Fruit fly (Drosophila melanogaster) S2 (cell line): ENCODE measurements around the gene VhaM9.7-a.
A peak's percentile ranks its signal among the peaks of the same experiment; 100 is the strongest.

ENCODE experiments used
- CG8478 ChIP-seq: fragments of >200 bp; optimal IDR thresholded peaks from 2 replicates; lab custom pipeline; 2018
- CTCF ChIP-seq, 2 experiments: fragments of >200 bp; optimal IDR thresholded peaks; 2 replicates each; lab custom pipeline; 2018

VhaM9.7-a gene

DNA sequence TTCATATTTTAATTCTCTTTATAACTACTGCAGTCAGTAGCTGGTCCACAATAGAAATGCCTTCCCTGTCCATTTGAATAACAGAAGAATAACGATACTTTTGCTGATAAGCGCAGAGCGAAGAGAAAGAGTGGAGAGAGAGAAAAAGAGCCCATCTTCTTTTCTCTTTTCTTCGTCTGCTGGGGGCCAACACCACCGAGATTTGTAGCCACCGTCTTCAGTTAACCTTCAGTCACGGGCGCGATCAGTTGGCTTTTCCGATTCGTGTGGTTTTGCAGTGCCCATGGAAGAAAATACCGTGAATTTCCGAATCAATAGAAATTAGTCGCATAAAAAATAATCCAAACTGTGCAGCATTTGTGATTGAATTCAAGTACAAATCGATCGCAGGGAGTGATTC lies 997 bp downstream of the VhaM9.7-a start, which contains the start of gene CG1273:
Gene CG1273 (plus strand): TSS at position 218 of the 400 bp plus-strand sequence.
- no peak for TF ChIP-seq CG8478 (lab: Kevin White, UChicago)
- no peak for TF ChIP-seq CTCF (optimal IDR thresholded peaks at IDR 0.05; lab: Kevin White, UChicago)

DNA sequence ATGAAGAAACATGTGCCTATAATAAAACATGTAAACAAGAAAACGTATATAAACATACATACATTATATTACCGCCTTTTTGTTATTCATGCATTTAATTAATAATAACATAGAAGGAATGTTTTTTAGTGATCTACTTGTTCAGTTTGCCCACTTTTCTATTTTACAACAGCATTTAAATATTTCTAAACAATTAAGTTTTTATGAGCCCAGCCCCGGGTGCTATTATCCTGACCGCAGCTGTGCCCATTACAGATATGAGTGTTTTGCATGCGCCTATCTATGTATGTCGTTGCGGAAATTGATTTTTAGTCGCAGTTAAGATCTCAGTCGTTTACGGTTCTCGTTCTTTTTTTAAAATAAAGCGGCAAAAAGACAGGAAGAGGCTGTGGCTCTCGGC lies 2.5 kb downstream of the VhaM9.7-a start:
- TF ChIP-seq CG8478 (lab: Kevin White, UChicago) (no peak), CTCF (optimal IDR thresholded peaks at IDR 0.05; lab: Kevin White, UChicago) (no peak)

DNA sequence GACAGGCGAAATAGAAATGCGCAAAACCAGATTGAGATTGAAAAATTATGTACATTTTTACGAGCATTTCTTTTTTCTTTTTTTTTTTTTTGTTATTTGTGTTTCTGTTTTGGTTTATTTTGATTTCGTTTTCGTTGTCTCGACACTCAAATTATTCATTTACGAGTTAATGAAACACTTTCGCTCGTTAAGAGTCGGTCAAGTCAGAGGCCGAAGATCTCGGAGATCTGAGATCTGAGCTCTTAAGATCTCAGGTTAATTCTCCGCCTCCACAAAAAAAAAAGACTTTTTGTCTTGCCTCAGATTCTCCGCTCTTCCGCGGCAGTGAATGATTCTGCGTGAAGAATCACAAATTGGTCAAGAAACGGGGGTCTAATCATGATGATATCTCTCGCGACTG lies 3.3 kb downstream of the VhaM9.7-a start:
- TF ChIP-seq CTCF (optimal IDR thresholded peaks at IDR 0.05; lab: Kevin White, UChicago) (no peak), CG8478 (lab: Kevin White, UChicago) (no peak)

DNA sequence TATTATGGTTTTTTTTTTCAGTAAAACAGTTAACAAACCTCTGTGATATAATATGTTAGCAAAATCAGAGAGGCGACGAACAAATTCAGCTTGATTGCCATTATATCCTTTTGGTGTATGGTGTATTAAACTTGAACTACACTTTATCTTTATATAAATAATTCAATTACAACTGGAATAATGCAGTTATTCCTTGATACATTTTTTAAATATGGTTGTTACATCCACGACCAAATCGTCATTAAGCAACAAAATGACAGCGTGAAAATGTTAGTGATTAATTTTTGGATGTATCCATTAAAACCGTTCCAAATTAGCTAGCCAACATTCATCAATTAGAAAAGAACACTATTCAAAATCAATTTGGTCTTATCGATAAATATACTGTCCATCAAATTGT lies 4.9 kb downstream of the VhaM9.7-a start, which contains the start of gene CG33764:
Gene CG33764 (minus strand): TSS at position 101 of the 400 bp plus-strand sequence.
- TF ChIP-seq CTCF (optimal IDR thresholded peaks at IDR 0.05; lab: Kevin White, UChicago) = no peak
- TF ChIP-seq CG8478 (lab: Kevin White, UChicago) = no peak

DNA sequence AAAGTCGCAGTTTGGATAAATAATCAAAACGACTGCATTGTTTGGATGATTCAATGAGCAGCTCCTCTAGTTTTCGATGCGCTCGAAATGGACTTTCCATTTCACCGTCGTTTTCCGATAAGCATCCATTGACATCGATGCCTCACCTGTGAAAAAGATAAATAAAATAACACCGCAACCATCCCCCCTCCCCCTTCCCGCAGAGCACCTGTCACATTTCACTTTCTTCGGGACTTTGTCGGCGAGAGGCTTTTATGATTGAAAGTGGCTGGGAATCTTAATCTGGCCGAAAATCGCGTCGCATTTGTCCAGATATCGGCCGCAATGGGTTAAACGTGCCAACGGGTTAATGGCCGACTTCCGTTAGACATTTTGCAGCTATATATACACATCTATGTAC lies 6.7 kb downstream of the VhaM9.7-a start:
- no peak for TF ChIP-seq CTCF (optimal IDR thresholded peaks at IDR 0.05; lab: Kevin White, UChicago)
- no peak for TF ChIP-seq CG8478 (lab: Kevin White, UChicago)

DNA sequence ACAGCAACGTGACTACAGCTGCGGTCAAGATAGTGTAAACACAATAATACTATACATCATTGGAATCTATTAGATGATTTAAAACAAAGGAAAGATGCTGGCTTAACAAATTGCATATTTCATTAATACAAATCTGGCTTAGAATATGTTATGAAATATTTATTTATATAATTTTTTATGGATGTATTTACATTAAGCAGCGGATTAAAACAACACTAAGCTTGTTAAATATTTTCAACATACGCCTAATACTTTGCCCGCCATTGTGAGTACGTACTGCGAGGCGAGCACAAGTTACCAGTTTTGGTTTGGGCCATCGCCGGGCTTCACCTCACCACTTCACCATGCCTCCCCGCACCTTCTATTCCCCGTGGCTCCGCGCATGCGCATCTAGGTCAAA lies 7.4 kb downstream of the VhaM9.7-a start:
- TF ChIP-seq CTCF (optimal IDR thresholded peaks at IDR 0.05; lab: Kevin White, UChicago) (no peak), CG8478 (lab: Kevin White, UChicago) (no peak)

DNA sequence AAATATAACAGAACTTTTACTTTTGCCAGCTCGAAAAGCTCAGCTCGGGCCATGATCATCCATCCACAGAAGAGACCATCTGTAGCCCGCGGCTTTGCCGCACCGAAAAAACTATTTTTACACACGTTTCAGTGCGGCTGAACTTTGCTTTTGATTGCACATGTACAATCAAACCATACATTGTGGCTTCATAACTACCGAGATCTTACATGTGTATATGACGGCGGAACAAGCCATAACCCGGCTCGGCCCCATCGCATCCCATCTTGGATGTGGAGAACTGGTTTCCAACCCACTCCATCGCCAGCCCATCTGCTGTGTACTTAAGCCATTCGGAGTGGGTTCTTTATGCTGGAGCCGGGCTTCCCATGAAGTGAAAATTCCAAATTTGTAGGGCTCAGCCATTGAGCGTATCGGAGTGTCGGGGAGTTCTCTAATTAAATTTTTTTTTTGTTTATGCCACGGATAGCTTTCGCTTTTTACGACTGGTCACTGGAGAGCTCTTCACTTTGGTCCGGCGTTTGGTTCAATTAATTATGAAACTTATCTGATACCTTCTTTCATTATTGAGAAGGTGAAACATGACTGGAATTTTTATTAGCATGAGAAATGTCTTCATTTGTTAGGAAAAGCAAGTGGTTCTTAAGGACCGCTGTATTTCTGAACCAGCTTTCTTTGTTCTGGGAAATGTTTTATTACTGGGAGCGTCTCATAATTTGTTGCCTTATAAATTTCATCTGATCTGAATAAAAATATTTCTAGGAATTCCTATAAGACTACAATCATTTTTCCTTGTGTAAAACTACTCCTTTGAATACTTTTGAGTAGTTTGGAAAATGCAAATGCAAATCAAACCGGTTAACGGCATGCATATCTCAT lies 8.7 kb downstream of the VhaM9.7-a start:
- TF ChIP-seq CTCF (optimal IDR thresholded peaks at IDR 0.05; lab: Kevin White, UChicago) (no peak), CG8478 (lab: Kevin White, UChicago) (no peak)

DNA sequence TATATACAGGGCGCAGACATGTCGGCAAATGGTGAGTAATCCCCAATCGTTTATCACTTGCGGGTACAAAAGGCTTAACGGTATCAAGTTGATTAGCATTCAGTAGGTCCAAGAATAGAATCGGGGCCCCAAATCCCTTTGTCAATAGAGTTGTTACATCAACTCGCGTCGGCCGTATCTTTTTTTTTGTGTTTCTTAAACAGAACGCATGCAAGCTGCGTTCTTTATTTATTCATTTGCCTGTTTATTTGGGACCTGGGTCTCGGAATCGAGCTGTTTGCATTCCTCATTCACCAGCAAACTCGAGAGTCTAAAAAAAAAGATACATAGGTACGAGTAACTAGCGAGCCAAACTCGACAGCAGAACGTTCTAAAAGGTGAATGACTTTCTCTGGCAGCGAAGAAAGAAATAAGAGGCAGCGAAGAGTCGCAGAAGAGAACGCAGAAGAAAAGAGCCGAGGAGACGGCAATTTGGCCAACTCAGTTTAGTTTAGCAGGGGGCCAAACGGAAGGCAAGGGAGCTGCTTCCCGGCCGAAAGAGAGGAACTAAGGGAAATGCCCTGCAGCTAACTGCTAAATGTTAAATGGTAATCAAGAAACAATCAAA lies 9.8 kb downstream of the VhaM9.7-a start:
- TF ChIP-seq CG8478 (lab: Kevin White, UChicago) (no peak), CTCF (optimal IDR thresholded peaks at IDR 0.05; lab: Kevin White, UChicago) (no peak)

DNA sequence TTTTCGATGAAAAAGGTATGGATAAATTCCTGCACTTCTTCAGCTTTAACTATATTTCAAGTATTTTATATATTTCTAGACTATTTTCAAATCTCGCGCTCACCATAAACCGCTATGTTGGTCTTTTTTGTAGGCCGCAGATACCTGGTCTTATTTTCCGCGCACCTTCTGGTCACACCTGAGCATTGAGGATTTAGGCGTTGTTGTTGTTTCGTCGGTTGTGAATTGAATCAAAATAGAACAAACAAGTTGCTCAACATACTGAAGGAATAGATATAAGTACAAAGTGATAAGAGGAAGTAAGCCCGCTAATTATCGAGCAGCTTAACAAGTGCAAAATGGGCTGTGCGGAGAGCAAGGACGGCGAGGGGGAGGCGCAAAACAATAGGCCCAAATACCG lies 15.3 kb downstream of the VhaM9.7-a start, which contains the start of gene Ctl1:
Gene Ctl1 (plus strand): TSS at position 167 of the 400 bp plus-strand sequence.
- no peak for TF ChIP-seq CG8478 (lab: Kevin White, UChicago)
- TF ChIP-seq CTCF (optimal IDR thresholded peaks at IDR 0.05; lab: Kevin White, UChicago) = no peak

DNA sequence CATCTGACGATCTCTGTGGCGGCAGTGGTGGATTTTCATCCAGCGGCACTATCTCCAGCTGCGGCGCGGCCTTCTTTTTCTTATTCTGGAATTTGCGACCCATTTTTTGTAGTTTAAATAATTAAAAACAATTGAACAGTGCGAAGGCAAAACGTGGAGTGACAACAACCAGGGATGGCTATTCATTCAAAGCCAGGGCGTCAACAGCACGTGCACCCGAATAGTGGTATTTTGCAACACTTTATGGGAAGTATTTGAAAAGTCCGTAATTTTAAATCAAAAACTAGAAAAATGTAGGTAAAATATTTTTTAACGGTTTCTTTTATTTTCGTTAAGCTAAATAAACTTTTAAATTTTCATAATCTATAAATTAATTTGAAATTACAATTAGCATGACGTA lies 20.1 kb downstream of the VhaM9.7-a start, which contains the start of gene CG11583:
Gene CG11583 (minus strand): TSS at position 191 of the 400 bp plus-strand sequence.
- TF ChIP-seq CG8478 (lab: Kevin White, UChicago) (no peak), CTCF (optimal IDR thresholded peaks at IDR 0.05; lab: Kevin White, UChicago) (peak in 1 of 2 experiments; percentile 33)

DNA sequence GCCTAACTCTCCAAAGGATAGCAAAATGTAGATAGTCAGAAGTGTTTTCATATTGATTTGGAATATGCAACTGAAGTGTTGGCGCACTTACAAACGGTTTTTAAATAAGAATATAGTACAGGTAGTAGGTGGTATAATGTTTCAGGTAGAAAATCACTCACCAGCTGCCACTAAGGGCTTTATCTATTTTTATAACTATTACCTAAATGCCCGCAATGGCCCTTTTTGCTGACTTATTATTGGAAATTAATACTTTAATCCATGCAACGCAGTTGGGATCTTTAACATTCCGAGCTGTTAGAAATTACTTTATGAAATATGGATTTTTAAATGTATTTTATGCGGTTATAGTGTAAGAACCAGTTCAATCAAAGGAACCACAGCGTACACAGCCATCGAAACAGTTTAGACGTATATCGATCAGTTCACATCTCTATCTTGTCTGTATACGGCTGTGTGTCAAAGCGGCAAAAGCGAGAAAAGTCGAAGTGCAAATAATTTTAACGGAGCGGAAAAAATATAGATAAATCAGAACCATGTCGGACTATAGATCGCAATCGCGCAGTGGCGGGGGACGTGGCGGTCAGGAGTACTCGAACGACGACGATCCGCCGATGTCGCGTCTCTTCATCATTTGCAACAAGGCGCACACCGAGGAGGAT lies 21.1 kb downstream of the VhaM9.7-a start, which contains the start of the genes srw and CG1316:
Gene srw (minus strand): TSS at position 51 of the 662 bp plus-strand sequence.
Gene CG1316 (plus strand): TSS at position 424 of the 662 bp plus-strand sequence.
- TF ChIP-seq CTCF (optimal IDR thresholded peaks at IDR 0.05; lab: Kevin White, UChicago) = peak in 1 of 2 experiments; percentile 12
- TF ChIP-seq CG8478 (lab: Kevin White, UChicago) = no peak

DNA sequence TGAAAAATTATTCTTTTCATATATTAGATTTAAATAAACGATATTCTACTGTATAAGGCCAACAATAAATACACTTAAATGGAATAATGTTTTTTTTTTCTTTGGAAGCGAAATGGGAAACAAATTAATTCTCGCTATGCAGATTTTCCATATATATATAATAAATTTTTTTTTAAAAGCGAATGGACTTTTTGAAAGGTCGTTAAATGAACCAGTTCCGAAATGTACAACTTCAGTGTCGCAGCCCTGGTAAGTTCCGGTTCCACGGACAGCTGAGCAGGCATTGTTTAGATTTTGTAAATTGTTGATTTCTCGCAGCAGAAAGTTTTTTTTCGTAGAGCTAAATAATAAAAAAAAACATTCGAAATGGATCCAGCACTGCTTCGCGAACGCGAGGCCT lies 24.3 kb downstream of the VhaM9.7-a start, which contains the start of gene TfIIEbeta:
Gene TfIIEbeta (plus strand): TSS at position 255 of the 400 bp plus-strand sequence.
- TF ChIP-seq CTCF (optimal IDR thresholded peaks at IDR 0.05; lab: Kevin White, UChicago) (no peak), CG8478 (lab: Kevin White, UChicago) (no peak)

DNA sequence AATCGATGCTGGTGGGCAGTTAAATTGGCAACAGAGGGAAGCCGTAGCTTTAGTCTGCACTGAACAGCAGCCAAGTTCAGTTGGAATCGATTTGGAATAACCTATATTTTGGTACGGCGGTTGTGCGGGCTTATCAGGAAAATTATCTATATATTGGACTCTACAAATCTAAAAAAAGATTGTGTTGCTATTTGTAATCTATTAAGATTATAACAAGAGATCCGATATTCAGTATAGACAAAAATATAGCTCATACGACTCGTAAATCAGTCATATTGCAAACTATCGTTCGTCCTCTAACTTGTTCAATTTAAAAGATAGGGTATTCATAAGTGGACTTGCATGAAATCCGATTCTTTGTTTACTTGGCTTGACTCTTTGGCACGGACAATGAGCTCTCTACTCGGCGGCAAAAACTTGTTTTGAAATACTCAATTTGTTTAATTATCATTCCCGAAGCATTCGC lies 26.1 kb downstream of the VhaM9.7-a start, which contains the start of gene Hexo1:
Gene Hexo1 (plus strand): TSS at position 51 of the 466 bp plus-strand sequence.
- TF ChIP-seq CTCF (optimal IDR thresholded peaks at IDR 0.05; lab: Kevin White, UChicago) = no peak
- TF ChIP-seq CG8478 (lab: Kevin White, UChicago) = no peak

DNA sequence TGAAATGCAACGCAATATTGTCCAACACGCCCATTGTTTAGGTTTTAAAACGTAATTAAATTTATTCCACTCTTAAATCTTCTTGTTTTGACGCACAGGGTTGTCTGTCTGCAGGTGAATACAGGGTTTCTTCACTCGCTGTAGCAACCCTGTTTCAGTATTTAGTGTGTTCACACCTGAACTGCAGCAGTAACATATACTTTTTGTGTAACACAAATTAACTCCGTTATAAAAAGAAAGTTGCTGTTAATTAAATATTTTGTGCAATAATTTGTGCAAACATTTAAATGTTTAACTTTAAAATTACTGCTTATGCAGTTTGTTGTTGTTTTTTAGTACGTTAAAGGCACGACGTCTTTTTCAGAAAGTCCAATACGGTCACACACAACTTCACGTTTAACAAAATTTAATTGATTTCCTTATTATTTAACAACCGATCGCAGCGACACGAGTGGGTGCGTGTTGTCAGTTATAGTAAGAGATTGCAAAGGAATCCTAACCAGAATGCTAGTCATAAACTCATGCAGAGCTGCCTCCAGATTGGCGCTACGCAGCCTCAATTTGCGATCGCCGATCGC lies 29.7 kb downstream of the VhaM9.7-a start, which contains the start of the genes CG15012 and Fdx2:
Gene CG15012 (minus strand): TSS at position 127 of the 578 bp plus-strand sequence.
Gene Fdx2 (plus strand): TSS at position 363 of the 578 bp plus-strand sequence.
- TF ChIP-seq CG8478 (lab: Kevin White, UChicago) (no peak), CTCF (optimal IDR thresholded peaks at IDR 0.05; lab: Kevin White, UChicago) (no peak)
